Worm (Caenorhabditis elegans) whole organism, young adult: Measurements from ENCODE around the gene nhr-108.

Experiments used
- B0019.2 ChIP-seq: fragments of 200-800 bp; sonication (Bioruptor generic); conservative IDR thresholded peaks from 2 replicates; pipeline ENCODE4 v1.3.6; 2022; ENCODE audit warnings: missing genetic modification reagents, missing genetic modification characterization, missing compliant biosample characterization
- B0035.1 ChIP-seq: sonication (generic microtip); optimal IDR thresholded peaks from 2 replicates; lab custom pipeline; 2016; ENCODE audit warnings: missing genetic modification characterization, mild to moderate bottlenecking, missing compliant biosample characterization, missing genotype, missing genetic modification reagents
- C06A6.2 ChIP-seq: fragments of 200-800 bp; sonication (Bioruptor generic); conservative IDR thresholded peaks from 2 replicates; pipeline ENCODE4 v1.3.6; 2022; ENCODE audit warnings: missing genetic modification characterization, missing compliant biosample characterization
- F23B12.7 ChIP-seq: sonication (generic microtip); optimal IDR thresholded peaks from 2 replicates; lab custom pipeline; 2017; ENCODE audit warnings: missing genetic modification characterization, mild to moderate bottlenecking, missing compliant biosample characterization, antibody characterized with exemption, moderate library complexity; ENCODE audit not compliant: insufficient read depth
- F55B11.4 ChIP-seq: sonication (generic microtip); optimal IDR thresholded peaks from 2 replicates; lab custom pipeline; 2016; ENCODE audit warnings: missing compliant biosample characterization, missing genetic modification characterization, borderline replicate concordance; ENCODE audit not compliant: insufficient read depth
- F57A8.1 ChIP-seq: fragments of 200-800 bp; sonication (Bioruptor generic); optimal IDR thresholded peaks from 2 replicates; lab custom pipeline; 2018; ENCODE audit warnings: mild to moderate bottlenecking, missing genetic modification characterization, moderate library complexity, missing compliant biosample characterization
- T26A5.8 ChIP-seq: sonication (generic microtip); optimal IDR thresholded peaks from 2 replicates; lab custom pipeline; 2016; ENCODE audit warnings: missing genetic modification characterization, missing compliant biosample characterization
- Y67H2A.10 ChIP-seq: fragments of 200-800 bp; sonication (Bioruptor generic); conservative IDR thresholded peaks from 2 replicates; pipeline ENCODE4 v1.3.6; 2022; ENCODE audit warnings: missing genetic modification reagents, missing genetic modification characterization, missing compliant biosample characterization
- akir-1 ChIP-seq: fragments of 200-800 bp; sonication (Bioruptor generic); optimal IDR thresholded peaks from 2 replicates; lab custom pipeline; 2018; ENCODE audit warnings: mild to moderate bottlenecking, missing genetic modification characterization, moderate library complexity, missing compliant biosample characterization
- attf-5 ChIP-seq: fragments of 200-800 bp; sonication (Bioruptor generic); optimal IDR thresholded peaks from 2 replicates; lab custom pipeline; 2018; ENCODE audit warnings: mild to moderate bottlenecking, missing genetic modification characterization, missing compliant biosample characterization
- bed-1 ChIP-seq: fragments of 200-800 bp; sonication (Bioruptor generic); IDR thresholded peaks from 2 replicates; pipeline ENCODE4 v1.3.6; 2022; ENCODE audit warnings: missing genetic modification reagents, missing genetic modification characterization, missing compliant biosample characterization
- cebp-1 ChIP-seq, 2 experiments: fragments of 200-800 bp in 1 of 2; sonication (Bioruptor generic) in 1 of 2; sonication (generic microtip) in 1 of 2; IDR thresholded peaks in 1 of 2; optimal IDR thresholded peaks in 1 of 2; 2 replicates each; pipeline versions ENCODE4 v1.3.6 to Lab custom; 2017 to 2022; ENCODE audit warnings: missing compliant biosample characterization in 2 of 2, missing genetic modification characterization in 2 of 2, mild to moderate bottlenecking in 1 of 2, missing genetic modification reagents in 1 of 2, moderate library complexity in 1 of 2
- cebp-2 ChIP-seq: fragments of 200-800 bp; sonication (Bioruptor generic); IDR thresholded peaks from 2 replicates; pipeline ENCODE4 v1.3.6; 2022; ENCODE audit warnings: missing genetic modification characterization, missing compliant biosample characterization
- ceh-58 ChIP-seq: fragments of 200-800 bp; sonication (Bioruptor generic); IDR thresholded peaks from 2 replicates; pipeline ENCODE4 v1.3.6; 2022; ENCODE audit warnings: missing genetic modification characterization, missing compliant biosample characterization
- ekl-4 ChIP-seq: fragments of 200-800 bp; sonication (Bioruptor generic); IDR thresholded peaks from 2 replicates; pipeline ENCODE4 v1.3.6; 2022; ENCODE audit warnings: missing genetic modification reagents, missing genetic modification characterization, missing compliant biosample characterization
- gei-17 ChIP-seq: fragments of 200-800 bp; sonication (Bioruptor generic); optimal IDR thresholded peaks from 2 replicates; lab custom pipeline; 2018; ENCODE audit warnings: mild to moderate bottlenecking, missing genetic modification characterization, missing compliant biosample characterization
- hmg-1.2 ChIP-seq: fragments of 200-800 bp; sonication (Bioruptor generic); IDR thresholded peaks from 2 replicates; pipeline ENCODE4 v1.3.6; 2022; ENCODE audit warnings: missing genetic modification reagents, missing genetic modification characterization, missing compliant biosample characterization
- hrde-1 ChIP-seq: sonication (generic microtip); optimal IDR thresholded peaks from 2 replicates; lab custom pipeline; 2016; ENCODE audit warnings: missing genetic modification characterization, mild to moderate bottlenecking, missing compliant biosample characterization, moderate library complexity, missing genotype, missing genetic modification reagents, borderline replicate concordance
- let-607 ChIP-seq, 2 experiments: fragments of 200-800 bp in 1 of 2; sonication (Bioruptor generic) in 1 of 2; sonication (generic microtip) in 1 of 2; optimal IDR thresholded peaks; 2 replicates each; lab custom pipeline; 2016 to 2018; ENCODE audit warnings: mild to moderate bottlenecking in 2 of 2, missing compliant biosample characterization in 2 of 2, missing genetic modification characterization in 2 of 2, moderate library complexity in 2 of 2, missing genotype in 1 of 2
- lin-40 ChIP-seq: sonication (generic microtip); optimal IDR thresholded peaks from 2 replicates; lab custom pipeline; 2016; ENCODE audit warnings: missing genetic modification characterization, mild to moderate bottlenecking, missing compliant biosample characterization, missing genotype, missing genetic modification reagents
- madf-3 ChIP-seq: fragments of 200-800 bp; sonication (Bioruptor generic); IDR thresholded peaks from 2 replicates; pipeline ENCODE4 v1.3.6; 2022; ENCODE audit warnings: missing genetic modification reagents, missing genetic modification characterization, missing compliant biosample characterization
- madf-6 ChIP-seq: fragments of 200-800 bp; sonication (Bioruptor generic); IDR thresholded peaks from 2 replicates; pipeline ENCODE4 v1.3.6; 2022; ENCODE audit warnings: missing genetic modification reagents, missing genetic modification characterization, missing compliant biosample characterization
- mcd-1 ChIP-seq: fragments of 200-800 bp; sonication (Bioruptor generic); IDR thresholded peaks from 2 replicates; pipeline ENCODE4 v1.3.6; 2022; ENCODE audit warnings: missing genetic modification reagents, missing genetic modification characterization, missing compliant biosample characterization
- nfya-2 ChIP-seq: fragments of 200-800 bp; sonication (Bioruptor generic); IDR thresholded peaks from 2 replicates; pipeline ENCODE4 v1.3.6; 2022; ENCODE audit warnings: missing genetic modification reagents, missing genetic modification characterization, missing compliant biosample characterization
- nhr-120 ChIP-seq: fragments of 200-800 bp; sonication (Bioruptor generic); IDR thresholded peaks from 2 replicates; pipeline ENCODE4 v1.3.6; 2022; ENCODE audit warnings: missing genetic modification characterization, missing compliant biosample characterization
- nhr-179 ChIP-seq: sonication (generic microtip); optimal IDR thresholded peaks from 2 replicates; lab custom pipeline; 2016; ENCODE audit warnings: mild to moderate bottlenecking, missing genetic modification characterization, missing compliant biosample characterization
- nhr-80 ChIP-seq: sonication (generic microtip); optimal IDR thresholded peaks from 2 replicates; lab custom pipeline; 2016; ENCODE audit warnings: missing genetic modification characterization, missing compliant biosample characterization
- sea-2 ChIP-seq: fragments of 200-800 bp; sonication (Bioruptor generic); IDR thresholded peaks from 2 replicates; pipeline ENCODE4 v1.3.6; 2022; ENCODE audit warnings: missing genetic modification characterization, missing compliant biosample characterization
- snpc-1.3 ChIP-seq: sonication (generic microtip); optimal IDR thresholded peaks from 2 replicates; lab custom pipeline; 2017; ENCODE audit warnings: missing genetic modification characterization, mild to moderate bottlenecking, missing compliant biosample characterization, antibody characterized with exemption, moderate library complexity, missing genotype, missing genetic modification reagents; ENCODE audit not compliant: insufficient read depth
- zfh-2 ChIP-seq: fragments of 200-800 bp; sonication (Bioruptor generic); conservative IDR thresholded peaks from 2 replicates; pipeline ENCODE4 v1.3.6; 2022; ENCODE audit warnings: missing genetic modification reagents, missing genetic modification characterization, missing compliant biosample characterization
- ztf-6 ChIP-seq: fragments of 200-800 bp; sonication (Bioruptor generic); IDR thresholded peaks from 2 replicates; pipeline ENCODE4 v1.3.6; 2022; ENCODE audit warnings: missing genetic modification reagents, missing genetic modification characterization, missing compliant biosample characterization

Gene nhr-108

ce11 chrV:15917458-15917857, 6.8 kb downstream of the nhr-108 start, which contains the start of gene F35E8.9:
F35E8.9 (minus strand) TSS chrV:15917558.
- TF ChIP-seq F55B11.4 (tag; lab: Kevin White, UChicago) (no peak), ztf-6 (GFP tag; lab: Robert Waterston, UW) (no peak), madf-6 (GFP tag; lab: Robert Waterston, UW) (no peak), B0035.1 (tag; lab: Kevin White, UChicago) (no peak), lin-40 (tag; lab: Kevin White, UChicago) (no peak), F57A8.1 (no peak), hmg-1.2 (GFP tag; lab: Robert Waterston, UW) (no peak), ceh-58 (GFP tag; lab: Robert Waterston, UW) (no peak), nhr-120 (GFP tag; lab: Robert Waterston, UW) (no peak), bed-1 (GFP tag; lab: Robert Waterston, UW) (no peak), sea-2 (GFP tag; lab: Robert Waterston, UW) (no peak)

ce11 chrV:15915919-15916318, 8.4 kb downstream of the nhr-108 start, which contains the start of gene gst-38:
gst-38 (minus strand) TSS chrV:15916070.
- TF ChIP-seq Y67H2A.10 (GFP tag; lab: Robert Waterston, UW) (no peak), snpc-1.3 (no peak), cebp-1 (GFP tag; IDR thresholded peaks at IDR 0.05; lab: Robert Waterston, UW) (peak; percentile 86), cebp-1 (tag; optimal IDR thresholded peaks at IDR 0.05; lab: Kevin White, UChicago) (peak; percentile 93), madf-3 (GFP tag; lab: Robert Waterston, UW) (no peak), nfya-2 (GFP tag; lab: Robert Waterston, UW) (no peak), C06A6.2 (GFP tag; lab: Robert Waterston, UW) (no peak), nhr-80 (tag; lab: Kevin White, UChicago) (peak; percentile 82)

DNA sequence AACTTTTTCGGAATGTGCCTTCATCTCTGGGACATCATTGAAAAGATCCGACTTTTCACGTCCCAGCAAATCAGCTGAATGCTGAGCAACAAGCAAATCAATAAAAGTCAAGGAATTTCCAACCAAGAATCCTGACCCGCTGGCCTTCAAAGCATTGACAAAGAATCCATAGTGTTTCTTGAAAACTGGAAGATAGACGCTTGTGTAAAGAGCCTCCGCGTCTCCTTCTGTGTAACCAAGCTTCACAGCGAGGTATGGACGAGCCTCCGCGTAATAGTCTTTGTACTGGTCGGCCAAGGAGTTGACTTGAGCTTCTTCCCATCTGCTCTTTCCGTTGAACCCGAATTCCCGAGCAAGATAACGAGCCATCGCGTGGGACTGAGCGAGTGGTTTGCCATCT, 9.0 kb downstream of the nhr-108 start:
- TF ChIP-seq zfh-2 (no peak), snpc-1.3 (no peak), let-607 (tag; optimal IDR thresholded peaks at IDR 0.05; lab: Kevin White, UChicago) (no peak), nhr-179 (no peak)

ce11 chrV:15914774-15915173, 9.5 kb downstream of the nhr-108 start:
- TF ChIP-seq mcd-1 (no peak), cebp-2 (0 out of 2 replicates have a peak, but pooled peaks have one; percentile 67), F23B12.7 (tag; lab: Kevin White, UChicago) (no peak), zfh-2 (peak; percentile 59), attf-5 (GFP tag; lab: Kevin White, UChicago) (no peak), hrde-1 (no peak), T26A5.8 (no peak), akir-1 (no peak), hmg-1.2 (GFP tag; lab: Robert Waterston, UW) (no peak)

DNA sequence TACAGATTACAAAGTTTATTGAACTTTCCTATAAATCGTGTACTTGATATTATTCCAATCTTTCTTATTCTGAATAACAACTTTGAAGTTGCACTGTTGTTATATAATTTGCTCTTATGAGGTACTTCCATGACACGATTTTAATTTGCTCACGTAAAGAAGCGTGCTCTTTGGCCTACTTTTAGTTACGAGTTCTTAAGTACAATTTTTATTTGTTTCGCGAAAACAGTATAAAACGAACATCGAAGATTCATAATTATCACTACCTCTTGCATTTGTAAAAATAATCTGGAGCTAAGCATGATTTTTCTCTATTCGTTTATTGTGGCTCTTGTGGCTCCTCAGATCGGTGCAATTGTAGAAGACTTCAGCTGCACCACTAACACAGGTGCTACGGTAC, 10.6 kb downstream of the nhr-108 start, which contains the start of gene F35E8.7:
F35E8.7 (plus strand) TSS at position 301 of the 400 bp plus-strand sequence.
- TF ChIP-seq C06A6.2 (GFP tag; lab: Robert Waterston, UW): no peak
- TF ChIP-seq gei-17 (GFP tag; lab: Kevin White, UChicago): no peak
- TF ChIP-seq ekl-4: no peak
- TF ChIP-seq B0019.2 (GFP tag; lab: Robert Waterston, UW): no peak
